Fruit fly (Drosophila melanogaster) whole organism, adult: ENCODE data around the gene Catsup.

ENCODE experiments used
- CG11617 ChIP-seq: fragments of 200-800 bp; sonication (Bioruptor generic); optimal IDR thresholded peaks from 2 replicates; lab custom pipeline; 2017; ENCODE audit warnings: mild to moderate bottlenecking, missing biosample characterization, missing genetic modification reagents, missing genetic modification characterization
- CG12768 ChIP-seq: fragments of 200-800 bp; sonication (Bioruptor generic); optimal IDR thresholded peaks from 2 replicates; lab custom pipeline; 2017; ENCODE audit warnings: missing biosample characterization, missing genetic modification characterization, mild to moderate bottlenecking, moderate library complexity, missing genetic modification reagents
- CG14711 ChIP-seq: fragments of 200-800 bp; sonication (Bioruptor generic); optimal IDR thresholded peaks from 2 replicates; lab custom pipeline; 2018; ENCODE audit warnings: missing biosample characterization, mild to moderate bottlenecking, missing genetic modification characterization, moderate library complexity
- CG33017 ChIP-seq: fragments of 200-800 bp; sonication (Bioruptor generic); optimal IDR thresholded peaks from 2 replicates; lab custom pipeline; 2018; ENCODE audit warnings: missing biosample characterization, mild to moderate bottlenecking, missing genetic modification characterization, moderate library complexity
- CG5204 ChIP-seq: fragments of 200-800 bp; sonication (Bioruptor generic); optimal IDR thresholded peaks from 2 replicates; lab custom pipeline; 2016; ENCODE audit warnings: missing biosample characterization, missing genetic modification characterization
- CG7045 ChIP-seq: fragments of 200-800 bp; sonication (Bioruptor generic); optimal IDR thresholded peaks from 2 replicates; lab custom pipeline; 2017; ENCODE audit warnings: missing biosample characterization, mild to moderate bottlenecking, missing genetic modification characterization
- Mnt ChIP-seq: fragments of 200-800 bp; sonication (Bioruptor generic); optimal IDR thresholded peaks from 2 replicates; lab custom pipeline; 2016; ENCODE audit warnings: missing biosample characterization, mild to moderate bottlenecking, missing genetic modification characterization
- cic ChIP-seq: fragments of 200-800 bp; sonication (Bioruptor generic); optimal IDR thresholded peaks from 2 replicates; lab custom pipeline; 2017; ENCODE audit warnings: missing biosample characterization, mild to moderate bottlenecking, missing genetic modification characterization, moderate library complexity
- cnc ChIP-seq, 2 experiments: fragments of >200 bp; optimal IDR thresholded peaks; 2 replicates each; lab custom pipeline; 2017
- kay ChIP-seq: fragments of 200-800 bp; sonication (Bioruptor generic); peaks from one replicate; lab custom pipeline; 2016; ENCODE audit warnings: missing biosample characterization, missing genetic modification characterization, borderline replicate concordance
- pad ChIP-seq: fragments of 200-800 bp; sonication (Bioruptor generic); optimal IDR thresholded peaks from 3 replicates; lab custom pipeline; 2017; ENCODE audit warnings: missing biosample characterization, missing genetic modification characterization, mild to moderate bottlenecking, moderate library complexity, missing genetic modification reagents

DNA sequence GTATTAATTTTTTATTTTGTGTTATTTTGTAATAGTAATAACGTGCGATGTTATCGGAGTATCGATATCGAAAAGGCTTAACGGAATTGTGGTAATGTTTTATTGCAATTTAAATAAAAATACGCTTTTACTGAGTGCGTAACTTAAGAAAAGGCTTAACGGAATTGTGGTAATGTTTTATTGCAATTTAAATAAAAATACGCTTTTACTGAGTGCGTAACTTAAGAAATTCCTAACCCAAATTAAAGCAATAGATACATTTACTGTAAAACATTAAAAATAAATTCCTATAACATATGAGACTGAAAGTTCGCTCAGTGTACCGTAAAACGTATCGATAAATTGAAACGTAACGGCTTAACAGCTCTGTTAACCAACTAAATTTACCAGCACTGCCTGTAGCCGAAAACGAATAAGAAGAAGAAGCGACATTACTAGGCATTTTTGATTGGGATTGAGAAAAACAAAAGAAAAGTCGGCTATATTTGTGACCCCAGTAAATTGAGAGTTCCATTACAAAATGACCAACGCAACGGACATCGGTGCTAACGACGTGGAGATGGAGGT lies 10.0 kb downstream of the Catsup start, which contains the start of gene Rpn3:
- TF ChIP-seq pad = peak; percentile 55
- peak; percentile 56 for TF ChIP-seq CG7045 (GFP tag; lab: Kevin White, UChicago)
- TF ChIP-seq CG14711 = peak; percentile 83
- TF ChIP-seq CG5204 (GFP tag; lab: Kevin White, UChicago) = no peak
- peak; percentile 97 to 99 for TF ChIP-seq cnc (optimal IDR thresholded peaks at IDR 0.05; lab: Kevin White, UChicago)
- peak; percentile 90 for TF ChIP-seq Mnt (GFP tag; lab: Kevin White, UChicago)
- TF ChIP-seq CG12768 = peak; percentile 51
- peak; percentile 78 for TF ChIP-seq CG11617 (GFP tag; lab: Kevin White, UChicago)
- no peak for TF ChIP-seq cic (GFP tag; lab: Kevin White, UChicago)
- peak; percentile 73 for TF ChIP-seq CG33017
- no peak for TF ChIP-seq kay
